Worm (Caenorhabditis elegans) whole organism, midembryonic: Measurements from ENCODE around the gene far-3.

Source experiments
- T22C8.4 ChIP-seq: fragments of 200-800 bp; sonication (Bioruptor generic); IDR thresholded peaks from 2 replicates; pipeline ENCODE4 v1.3.6; 2022; ENCODE audit warnings: missing genetic modification characterization, missing compliant biosample characterization
- flt-1 ChIP-seq: fragments of 200-800 bp; sonication (Bioruptor generic); IDR thresholded peaks from 2 replicates; pipeline ENCODE4 v1.3.6; 2022; ENCODE audit warnings: missing genetic modification characterization, missing compliant biosample characterization
- tab-1 ChIP-seq: fragments of 200-800 bp; sonication (Bioruptor generic); IDR thresholded peaks from 2 replicates; pipeline ENCODE4 v1.3.6; 2022; ENCODE audit warnings: missing genetic modification characterization, missing compliant biosample characterization
- ztf-23 ChIP-seq: fragments of 200-800 bp; sonication (Bioruptor generic); IDR thresholded peaks from 2 replicates; pipeline ENCODE4 v1.3.6; 2022; ENCODE audit warnings: missing genetic modification reagents, missing genetic modification characterization, missing compliant biosample characterization

- TF ChIP-seq T22C8.4 (GFP tag; lab: Robert Waterston, UW) = no peak
- no peak for TF ChIP-seq ztf-23 (GFP tag; lab: Robert Waterston, UW)
- no peak for TF ChIP-seq tab-1
- TF ChIP-seq flt-1 (GFP tag; lab: Robert Waterston, UW) = no peak
Observed at ce11 chrV:13026631-13027299, 29.4 kb upstream of the far-3 start.
